Worm (Caenorhabditis elegans) whole organism, early embryonic: Measurements from ENCODE around the gene rab-39.

Experiments used
- B0310.2 ChIP-seq: sonication (generic microtip); optimal IDR thresholded peaks from 2 replicates; lab custom pipeline; 2016; ENCODE audit warnings: mild to moderate bottlenecking, missing genetic modification characterization, missing compliant biosample characterization
- F13C5.2 ChIP-seq: sonication (generic microtip); optimal IDR thresholded peaks from 2 replicates; lab custom pipeline; 2017; ENCODE audit warnings: mild to moderate bottlenecking, missing genetic modification characterization, inconsistent platforms, missing compliant biosample characterization
- aly-1 ChIP-seq: sonication (generic microtip); optimal IDR thresholded peaks from 2 replicates; lab custom pipeline; 2016; ENCODE audit warnings: missing genetic modification characterization, missing compliant biosample characterization
- ama-1 ChIP-seq: fragments of 150-350 bp; optimal IDR thresholded peaks from 2 replicates; lab custom pipeline; 2014
- ceh-13 ChIP-seq: fragments of 200-800 bp; sonication (Bioruptor generic); optimal IDR thresholded peaks from 2 replicates; lab custom pipeline; 2018; ENCODE audit warnings: mild to moderate bottlenecking, missing genetic modification characterization, missing compliant biosample characterization
- ceh-36 ChIP-seq: sonication (generic microtip); optimal IDR thresholded peaks from 2 replicates; lab custom pipeline; 2016; ENCODE audit warnings: missing genetic modification characterization, inconsistent platforms, missing compliant biosample characterization
- ets-7 ChIP-seq: sonication (generic microtip); optimal IDR thresholded peaks from 2 replicates; lab custom pipeline; 2016; ENCODE audit warnings: missing genotype, missing genetic modification characterization, missing compliant biosample characterization
- flt-1 ChIP-seq: fragments of 200-800 bp; sonication (Bioruptor generic); IDR thresholded peaks from 2 replicates; pipeline ENCODE4 v1.3.6; 2022; ENCODE audit warnings: missing genetic modification characterization, missing compliant biosample characterization
- hmbx-1 ChIP-seq: sonication (generic microtip); optimal IDR thresholded peaks from 2 replicates; lab custom pipeline; 2016; ENCODE audit warnings: mild to moderate bottlenecking, missing genetic modification characterization, missing compliant biosample characterization
- hmg-4 ChIP-seq: fragments of 200-800 bp; sonication (Bioruptor generic); optimal IDR thresholded peaks from 2 replicates; lab custom pipeline; 2018; ENCODE audit warnings: mild to moderate bottlenecking, missing genetic modification characterization, missing compliant biosample characterization
- hnd-1 ChIP-seq: sonication (generic microtip); optimal IDR thresholded peaks from 2 replicates; lab custom pipeline; 2016; ENCODE audit warnings: missing genetic modification characterization, missing compliant biosample characterization
- pes-1 ChIP-seq: fragments of 200-800 bp; sonication (Bioruptor generic); IDR thresholded peaks from 2 replicates; pipeline ENCODE4 v1.3.6; 2022; ENCODE audit warnings: missing genetic modification reagents, missing genetic modification characterization, missing compliant biosample characterization
- scrt-1 ChIP-seq: fragments of 200-800 bp; sonication (Bioruptor generic); IDR thresholded peaks from 2 replicates; pipeline ENCODE4 v1.3.6; 2022; ENCODE audit warnings: missing genetic modification characterization, missing compliant biosample characterization
- sea-1 ChIP-seq: fragments of 200-800 bp; sonication (Bioruptor generic); conservative IDR thresholded peaks from 2 replicates; pipeline ENCODE4 v1.3.6; 2022; ENCODE audit warnings: missing genetic modification characterization, missing compliant biosample characterization
- tbx-11 ChIP-seq: fragments of 200-800 bp; sonication (Bioruptor generic); IDR thresholded peaks from 2 replicates; pipeline ENCODE4 v1.3.6; 2022; ENCODE audit warnings: missing genetic modification characterization, missing compliant biosample characterization
- tbx-37 ChIP-seq: fragments of 200-800 bp; sonication (Bioruptor generic); conservative IDR thresholded peaks from 2 replicates; pipeline ENCODE4 v1.3.6; 2022; ENCODE audit warnings: missing genetic modification reagents, missing genetic modification characterization, missing compliant biosample characterization
- tra-4 ChIP-seq: sonication (generic microtip); optimal IDR thresholded peaks from 2 replicates; lab custom pipeline; 2017; ENCODE audit warnings: missing genetic modification characterization, missing compliant biosample characterization

The rab-39 gene

ce11 chrII:9314733-9315132, 8.0 kb downstream of the rab-39 start:
- TF ChIP-seq aly-1 (tag; lab: Kevin White, UChicago) (no peak), tbx-37 (GFP tag; lab: Robert Waterston, UW) (no peak), F13C5.2 (no peak)

ce11 chrII:9313335-9313734, 9.4 kb downstream of the rab-39 start:
- TF ChIP-seq hmbx-1 (tag; lab: Kevin White, UChicago) (no peak), hmg-4 (no peak), ceh-36 (tag; lab: Kevin White, UChicago) (no peak), scrt-1 (GFP tag; lab: Robert Waterston, UW) (no peak), flt-1 (GFP tag; lab: Robert Waterston, UW) (no peak), tbx-11 (GFP tag; lab: Robert Waterston, UW) (no peak), tbx-37 (GFP tag; lab: Robert Waterston, UW) (no peak), F13C5.2 (no peak)

- no peak for TF ChIP-seq tbx-11 (GFP tag; lab: Robert Waterston, UW)
- TF ChIP-seq ceh-13 (GFP tag; lab: Kevin White, UChicago) = no peak
- TF ChIP-seq ets-7 (tag; lab: Kevin White, UChicago) = no peak
- TF ChIP-seq aly-1 (tag; lab: Kevin White, UChicago) = no peak
- no peak for TF ChIP-seq hnd-1
- TF ChIP-seq tbx-37 (GFP tag; lab: Robert Waterston, UW) = no peak
- no peak for TF ChIP-seq pes-1 (GFP tag; lab: Robert Waterston, UW)
- no peak for TF ChIP-seq ama-1 (lab: Kevin White, UChicago)
- no peak for TF ChIP-seq hmg-4
- TF ChIP-seq sea-1 (GFP tag; lab: Robert Waterston, UW) = no peak
- TF ChIP-seq flt-1 (GFP tag; lab: Robert Waterston, UW) = no peak
- no peak for TF ChIP-seq F13C5.2
- no peak for TF ChIP-seq tra-4 (tag; lab: Kevin White, UChicago)
Measured at ce11 chrII:9311702-9312101, 11.0 kb downstream of the rab-39 start.

- TF ChIP-seq ama-1 (lab: Kevin White, UChicago) = no peak
- TF ChIP-seq ceh-36 (tag; lab: Kevin White, UChicago) = no peak
- TF ChIP-seq sea-1 (GFP tag; lab: Robert Waterston, UW) = no peak
- no peak for TF ChIP-seq hmg-4
- TF ChIP-seq hnd-1 = no peak
- TF ChIP-seq tbx-11 (GFP tag; lab: Robert Waterston, UW) = no peak
- TF ChIP-seq F13C5.2 = no peak
- no peak for TF ChIP-seq tra-4 (tag; lab: Kevin White, UChicago)
- TF ChIP-seq tbx-37 (GFP tag; lab: Robert Waterston, UW) = no peak
- no peak for TF ChIP-seq ceh-13 (GFP tag; lab: Kevin White, UChicago)
- TF ChIP-seq ets-7 (tag; lab: Kevin White, UChicago) = no peak
- no peak for TF ChIP-seq scrt-1 (GFP tag; lab: Robert Waterston, UW)
- TF ChIP-seq B0310.2 (tag; lab: Kevin White, UChicago) = no peak
- no peak for TF ChIP-seq hmbx-1 (tag; lab: Kevin White, UChicago)
- no peak for TF ChIP-seq pes-1 (GFP tag; lab: Robert Waterston, UW)
- no peak for TF ChIP-seq aly-1 (tag; lab: Kevin White, UChicago)
- TF ChIP-seq flt-1 (GFP tag; lab: Robert Waterston, UW) = no peak
Measured at ce11 chrII:9310794-9311193, 11.9 kb downstream of the rab-39 start.

- TF ChIP-seq F13C5.2 (no peak), tbx-11 (GFP tag; lab: Robert Waterston, UW) (no peak), ceh-36 (tag; lab: Kevin White, UChicago) (no peak), B0310.2 (tag; lab: Kevin White, UChicago) (no peak)
Measured at ce11 chrII:9310204-9310603, 12.5 kb downstream of the rab-39 start, which contains the start of gene cam-1. Gene cam-1, minus strand, starts transcription at chrII:9310304.

ce11 chrII:9308614-9309046, 14.1 kb downstream of the rab-39 start:
- peak; percentile 53; the same call in 1 of the 2 replicates for TF ChIP-seq sea-1 (GFP tag; lab: Robert Waterston, UW)
- TF ChIP-seq hnd-1 = no peak
- no peak for TF ChIP-seq tbx-11 (GFP tag; lab: Robert Waterston, UW)
- TF ChIP-seq tra-4 (tag; lab: Kevin White, UChicago) = no peak
- peak; percentile 14 for TF ChIP-seq B0310.2 (tag; lab: Kevin White, UChicago)
- peak; percentile 48 for TF ChIP-seq ets-7 (tag; lab: Kevin White, UChicago)
- TF ChIP-seq F13C5.2 = peak; percentile 80
- peak; percentile 74 for TF ChIP-seq hmg-4
- peak; percentile 26; the same call in 1 of the 2 replicates for TF ChIP-seq flt-1 (GFP tag; lab: Robert Waterston, UW)
- TF ChIP-seq tbx-37 (GFP tag; lab: Robert Waterston, UW) = no peak

ce11 chrII:9306835-9307234, 15.9 kb downstream of the rab-39 start:
- TF ChIP-seq aly-1 (tag; lab: Kevin White, UChicago) (no peak), pes-1 (GFP tag; lab: Robert Waterston, UW) (no peak), flt-1 (GFP tag; lab: Robert Waterston, UW) (no peak), scrt-1 (GFP tag; lab: Robert Waterston, UW) (no peak), tbx-37 (GFP tag; lab: Robert Waterston, UW) (no peak), ets-7 (tag; lab: Kevin White, UChicago) (no peak), hmg-4 (no peak), tra-4 (tag; lab: Kevin White, UChicago) (no peak), hmbx-1 (tag; lab: Kevin White, UChicago) (no peak), ama-1 (lab: Kevin White, UChicago) (no peak), B0310.2 (tag; lab: Kevin White, UChicago) (no peak), hnd-1 (no peak), sea-1 (GFP tag; lab: Robert Waterston, UW) (no peak), ceh-36 (tag; lab: Kevin White, UChicago) (no peak), tbx-11 (GFP tag; lab: Robert Waterston, UW) (no peak), ceh-13 (GFP tag; lab: Kevin White, UChicago) (no peak), F13C5.2 (no peak)
